Worm (Caenorhabditis elegans) whole organism, L2 larva: ENCODE results near the gene Y32G9A.12.

Experiments
- C34F6.9 ChIP-seq: fragments of 150-350 bp; optimal IDR thresholded peaks from 2 replicates; lab custom pipeline; 2014; ENCODE audit warnings: missing biosample characterization, missing genetic modification characterization
- F13H6.1 ChIP-seq: sonication (generic microtip); optimal IDR thresholded peaks from 2 replicates; lab custom pipeline; 2016; ENCODE audit warnings: missing genetic modification characterization, missing compliant biosample characterization
- R02D3.7 ChIP-seq: fragments of 150-350 bp; optimal IDR thresholded peaks from 2 replicates; lab custom pipeline; 2014; ENCODE audit warnings: missing biosample characterization, missing genetic modification characterization
- Y55F3AM.14 ChIP-seq: fragments of 200-800 bp; sonication (Bioruptor generic); optimal IDR thresholded peaks from 2 replicates; lab custom pipeline; 2018; ENCODE audit warnings: mild to moderate bottlenecking, missing genetic modification characterization, missing compliant biosample characterization
- ZK546.5 ChIP-seq: sonication (generic microtip); optimal IDR thresholded peaks from 2 replicates; lab custom pipeline; 2017; ENCODE audit warnings: missing biosample characterization, missing genetic modification characterization
- alr-1 ChIP-seq: fragments of 150-350 bp; optimal IDR thresholded peaks from 2 replicates; lab custom pipeline; 2014; ENCODE audit warnings: missing biosample characterization, missing genetic modification characterization
- aly-2 ChIP-seq: fragments of 150-350 bp; optimal IDR thresholded peaks from 2 replicates; lab custom pipeline; 2014; ENCODE audit warnings: missing biosample characterization, missing genetic modification characterization
- ama-1 ChIP-seq: fragments of 150-350 bp; optimal IDR thresholded peaks from 2 replicates; lab custom pipeline; 2018; ENCODE audit warnings: inconsistent platforms
- blmp-1 ChIP-seq: sonication (generic microtip); optimal IDR thresholded peaks from 2 replicates; lab custom pipeline; 2017; ENCODE audit warnings: missing genetic modification characterization, mild to moderate bottlenecking, missing compliant biosample characterization, antibody characterized with exemption, moderate library complexity; ENCODE audit not compliant: insufficient read depth
- ceh-16 ChIP-seq: fragments of 150-350 bp; optimal IDR thresholded peaks from 2 replicates; lab custom pipeline; 2014; ENCODE audit warnings: missing biosample characterization, missing genetic modification characterization
- ceh-82 ChIP-seq: fragments of 150-350 bp; optimal IDR thresholded peaks from 2 replicates; lab custom pipeline; 2014; ENCODE audit warnings: missing biosample characterization, missing genetic modification characterization
- crh-2 ChIP-seq: sonication (generic microtip); optimal IDR thresholded peaks from 2 replicates; lab custom pipeline; 2017; ENCODE audit warnings: missing biosample characterization, missing genetic modification characterization
- dmd-4 ChIP-seq: sonication (generic microtip); optimal IDR thresholded peaks from 2 replicates; lab custom pipeline; 2017; ENCODE audit warnings: missing biosample characterization, missing genetic modification characterization
- egl-27 ChIP-seq: sonication (generic microtip); optimal IDR thresholded peaks from 3 replicates; lab custom pipeline; 2017; ENCODE audit warnings: missing biosample characterization, missing genetic modification reagents, missing genetic modification characterization
- elt-1 ChIP-seq: fragments of 150-350 bp; optimal IDR thresholded peaks from 2 replicates; lab custom pipeline; 2014; ENCODE audit warnings: missing biosample characterization, missing genetic modification characterization
- elt-3 ChIP-seq: sonication (generic microtip); optimal IDR thresholded peaks from 2 replicates; lab custom pipeline; 2017; ENCODE audit warnings: missing biosample characterization, missing genetic modification characterization
- fos-1 ChIP-seq: fragments of 150-350 bp; optimal IDR thresholded peaks from 2 replicates; lab custom pipeline; 2014; ENCODE audit warnings: missing biosample characterization, missing genetic modification characterization
- gmeb-1 ChIP-seq: fragments of 150-350 bp; optimal IDR thresholded peaks from 2 replicates; lab custom pipeline; 2014; ENCODE audit warnings: missing biosample characterization, missing genetic modification characterization
- lin-11 ChIP-seq: fragments of 150-350 bp; sonication (generic microtip); optimal IDR thresholded peaks from 2 replicates; lab custom pipeline; 2014; ENCODE audit warnings: missing biosample characterization, missing genetic modification characterization, inconsistent platforms, mixed read lengths
- lin-13 ChIP-seq: fragments of 150-350 bp; optimal IDR thresholded peaks from 2 replicates; lab custom pipeline; 2014; ENCODE audit warnings: missing biosample characterization, missing genetic modification reagents, missing genetic modification characterization
- lin-39 ChIP-seq: fragments of 150-350 bp; optimal IDR thresholded peaks from 2 replicates; lab custom pipeline; 2014; ENCODE audit warnings: missing biosample characterization, missing genetic modification reagents, missing genetic modification characterization
- lsy-2 ChIP-seq, 2 experiments: fragments of 150-350 bp in 1 of 2; sonication (generic microtip) in 1 of 2; optimal IDR thresholded peaks; 2 replicates each; lab custom pipeline; 2014 to 2017; ENCODE audit warnings: missing biosample characterization in 2 of 2, missing genetic modification characterization in 2 of 2
- mab-5 ChIP-seq: fragments of 150-350 bp; optimal IDR thresholded peaks from 2 replicates; lab custom pipeline; 2014; ENCODE audit warnings: missing biosample characterization, missing genetic modification characterization
- mbf-1 ChIP-seq: sonication (generic microtip); optimal IDR thresholded peaks from 2 replicates; lab custom pipeline; 2017; ENCODE audit warnings: missing biosample characterization, missing genetic modification characterization
- mdl-1 ChIP-seq, 2 experiments: fragments of 150-350 bp in 1 of 2; sonication (generic microtip) in 1 of 2; optimal IDR thresholded peaks; 2 replicates each; lab custom pipeline; 2017; ENCODE audit warnings: missing biosample characterization in 2 of 2, missing genetic modification characterization in 2 of 2
- nhr-10 ChIP-seq: sonication (generic microtip); optimal IDR thresholded peaks from 2 replicates; lab custom pipeline; 2017; ENCODE audit warnings: missing biosample characterization, missing genetic modification characterization
- nhr-11 ChIP-seq: fragments of 150-350 bp; optimal IDR thresholded peaks from 2 replicates; lab custom pipeline; 2014; ENCODE audit warnings: missing biosample characterization, missing genetic modification characterization
- nhr-12 ChIP-seq: fragments of 150-350 bp; optimal IDR thresholded peaks from 2 replicates; lab custom pipeline; 2014; ENCODE audit warnings: missing biosample characterization, missing genetic modification characterization
- nhr-129 ChIP-seq: fragments of 150-350 bp; optimal IDR thresholded peaks from 2 replicates; lab custom pipeline; 2014; ENCODE audit warnings: missing biosample characterization, missing genetic modification characterization
- nhr-21 ChIP-seq: fragments of 150-350 bp; optimal IDR thresholded peaks from 2 replicates; lab custom pipeline; 2014; ENCODE audit warnings: missing biosample characterization, missing genetic modification characterization
- nhr-23 ChIP-seq: fragments of 150-350 bp; optimal IDR thresholded peaks from 2 replicates; lab custom pipeline; 2014; ENCODE audit warnings: missing biosample characterization, missing genetic modification reagents, missing genetic modification characterization
- nhr-237 ChIP-seq: fragments of 150-350 bp; optimal IDR thresholded peaks from 2 replicates; lab custom pipeline; 2014; ENCODE audit warnings: missing biosample characterization, missing genetic modification characterization
- nhr-25 ChIP-seq: fragments of 150-350 bp; sonication (generic microtip); optimal IDR thresholded peaks from 3 replicates; lab custom pipeline; 2014; ENCODE audit warnings: missing biosample characterization, missing genetic modification characterization
- nhr-6 ChIP-seq: fragments of 150-350 bp; optimal IDR thresholded peaks from 2 replicates; lab custom pipeline; 2014; ENCODE audit warnings: missing biosample characterization, missing genetic modification characterization
- nhr-77 ChIP-seq: fragments of 150-350 bp; optimal IDR thresholded peaks from 2 replicates; lab custom pipeline; 2014; ENCODE audit warnings: missing biosample characterization, missing genetic modification characterization
- peb-1 ChIP-seq: fragments of 150-350 bp; optimal IDR thresholded peaks from 2 replicates; lab custom pipeline; 2014; ENCODE audit warnings: missing biosample characterization, missing genetic modification characterization
- sem-4 ChIP-seq: fragments of 150-350 bp; optimal IDR thresholded peaks from 2 replicates; lab custom pipeline; 2014; ENCODE audit warnings: missing biosample characterization, missing genetic modification reagents, missing genetic modification characterization
- skn-1 ChIP-seq: sonication (generic microtip); optimal IDR thresholded peaks from 2 replicates; lab custom pipeline; 2017; ENCODE audit warnings: missing biosample characterization, missing genetic modification characterization
- sma-3 ChIP-seq: sonication (generic microtip); optimal IDR thresholded peaks from 2 replicates; lab custom pipeline; 2016; ENCODE audit warnings: missing genetic modification reagents, missing genetic modification characterization, missing compliant biosample characterization
- sma-9 ChIP-seq, 2 experiments: fragments of 150-350 bp in 1 of 2; sonication (generic microtip) in 1 of 2; optimal IDR thresholded peaks; 2 replicates each; lab custom pipeline; 2014 to 2016; ENCODE audit warnings: missing genetic modification characterization in 2 of 2, mild to moderate bottlenecking in 1 of 2, missing biosample characterization in 1 of 2, missing compliant biosample characterization in 1 of 2, missing genetic modification reagents in 1 of 2, moderate library complexity in 1 of 2
- snpc-4 ChIP-seq: fragments of 150-350 bp; optimal IDR thresholded peaks from 2 replicates; lab custom pipeline; 2014; ENCODE audit warnings: missing biosample characterization, missing genetic modification characterization
- unc-39 ChIP-seq: fragments of 150-350 bp; optimal IDR thresholded peaks from 2 replicates; lab custom pipeline; 2014; ENCODE audit warnings: missing biosample characterization, missing genetic modification characterization
- unc-55 ChIP-seq: fragments of 150-350 bp; sonication (generic microtip); optimal IDR thresholded peaks from 3 replicates; lab custom pipeline; 2014; ENCODE audit warnings: missing biosample characterization, missing genetic modification reagents, missing genetic modification characterization
- unc-62 ChIP-seq: fragments of 150-350 bp; optimal IDR thresholded peaks from 2 replicates; lab custom pipeline; 2014; ENCODE audit warnings: missing biosample characterization, missing genetic modification reagents, missing genetic modification characterization
- zag-1 ChIP-seq: fragments of 150-350 bp; optimal IDR thresholded peaks from 2 replicates; lab custom pipeline; 2014; ENCODE audit warnings: missing biosample characterization, missing genetic modification characterization
- ztf-1 ChIP-seq: fragments of 200-800 bp; sonication (Bioruptor generic); conservative IDR thresholded peaks from 2 replicates; pipeline ENCODE4 v1.3.6; 2022; ENCODE audit warnings: missing genetic modification characterization, missing compliant biosample characterization
- ztf-11 ChIP-seq: sonication (generic microtip); optimal IDR thresholded peaks from 2 replicates; lab custom pipeline; 2017; ENCODE audit warnings: missing biosample characterization, missing genetic modification characterization
- ztf-4 ChIP-seq: fragments of 150-350 bp; optimal IDR thresholded peaks from 2 replicates; lab custom pipeline; 2014; ENCODE audit warnings: missing biosample characterization, missing genetic modification characterization

Gene Y32G9A.12

DNA sequence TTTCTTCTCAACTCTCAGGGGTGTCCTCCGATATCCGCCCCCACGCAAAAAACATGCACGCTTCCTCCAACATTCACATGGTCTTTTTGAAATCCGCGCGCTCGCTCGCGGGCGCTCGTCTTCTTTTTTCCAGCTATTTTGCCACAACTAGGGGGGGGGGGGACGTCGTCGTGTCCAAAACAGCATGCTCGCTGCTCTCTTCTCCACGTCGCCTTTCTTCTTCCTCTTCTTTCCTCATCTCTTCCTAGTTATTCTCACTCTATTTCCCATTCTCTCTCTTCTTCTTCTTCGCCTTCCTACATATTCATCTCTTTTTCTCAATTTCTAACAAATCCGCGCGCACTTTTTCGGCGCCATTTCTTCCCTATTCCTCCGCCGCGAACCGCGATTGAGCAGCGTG, 23.5 kb upstream of the Y32G9A.12 start:
- no peak for TF ChIP-seq R02D3.7 (tag; lab: Kevin White, UChicago)
- TF ChIP-seq ceh-16 (tag; lab: Kevin White, UChicago), result no peak
- TF ChIP-seq crh-2 (tag; lab: Kevin White, UChicago), result peak; percentile 46
- TF ChIP-seq zag-1, result peak; percentile 38
- TF ChIP-seq ceh-82 (tag; lab: Kevin White, UChicago), result no peak
- TF ChIP-seq alr-1 (tag; lab: Kevin White, UChicago), result no peak
- no peak for TF ChIP-seq mbf-1
- peak in 1 of 2 experiments; percentile 62 for TF ChIP-seq mdl-1 (tag; optimal IDR thresholded peaks at IDR 0.05; lab: Kevin White, UChicago)
- TF ChIP-seq unc-39, result no peak
- TF ChIP-seq unc-62 (GFP tag; lab: Kevin White, UChicago), result no peak
- no peak for TF ChIP-seq elt-1
- TF ChIP-seq snpc-4 (tag; lab: Kevin White, UChicago), result no peak
- TF ChIP-seq sma-3 (GFP tag; lab: Kevin White, UChicago), result no peak
- no peak for TF ChIP-seq sem-4 (tag; lab: Kevin White, UChicago)
- no peak for TF ChIP-seq lin-39
- peak; percentile 52 for TF ChIP-seq lin-11
- no peak for TF ChIP-seq nhr-25 (tag; lab: Kevin White, UChicago)
- no peak for TF ChIP-seq gmeb-1 (tag; lab: Kevin White, UChicago)
- TF ChIP-seq nhr-6 (tag; lab: Kevin White, UChicago), result no peak
- TF ChIP-seq nhr-10 (tag; lab: Kevin White, UChicago), result no peak
- TF ChIP-seq skn-1 (tag; lab: Kevin White, UChicago), result no peak
- TF ChIP-seq nhr-237 (tag; lab: Kevin White, UChicago), result no peak
- TF ChIP-seq peb-1 (tag; lab: Kevin White, UChicago), result no peak
- TF ChIP-seq Y55F3AM.14 (GFP tag; lab: Kevin White, UChicago), result no peak
- no peak for TF ChIP-seq ztf-11 (tag; lab: Kevin White, UChicago)
- TF ChIP-seq elt-3 (tag; lab: Kevin White, UChicago), result no peak
- no peak for TF ChIP-seq ztf-1 (GFP tag; lab: Robert Waterston, UW)
- peak; percentile 69 for TF ChIP-seq F13H6.1 (tag; lab: Kevin White, UChicago)
- peak; percentile 27 for TF ChIP-seq lin-13
- no peak for TF ChIP-seq fos-1
- TF ChIP-seq nhr-77, result no peak
- TF ChIP-seq nhr-11 (tag; lab: Kevin White, UChicago), result no peak
- TF ChIP-seq aly-2, result no peak
- TF ChIP-seq nhr-23 (tag; lab: Kevin White, UChicago), result no peak
- TF ChIP-seq dmd-4 (tag; lab: Kevin White, UChicago), result no peak
- no peak for TF ChIP-seq mab-5 (tag; lab: Kevin White, UChicago)
- peak; percentile 62 for TF ChIP-seq sma-9 (GFP tag; optimal IDR thresholded peaks at IDR 0.05; lab: Kevin White, UChicago)
- TF ChIP-seq sma-9 (tag; optimal IDR thresholded peaks at IDR 0.05; lab: Kevin White, UChicago), result no peak
- TF ChIP-seq ama-1 (lab: Kevin White, UChicago), result no peak
- TF ChIP-seq egl-27, result no peak
- TF ChIP-seq ztf-4 (tag; lab: Kevin White, UChicago), result no peak
- no peak for TF ChIP-seq nhr-21
- peak; percentile 59 for TF ChIP-seq unc-55
- TF ChIP-seq lsy-2 (tag; optimal IDR thresholded peaks at IDR 0.05; lab: Kevin White, UChicago), result peak in 1 of 2 experiments; percentile 34
- TF ChIP-seq blmp-1, result no peak
- no peak for TF ChIP-seq nhr-12
- no peak for TF ChIP-seq ZK546.5 (tag; lab: Kevin White, UChicago)
- peak; percentile 28 for TF ChIP-seq nhr-129
- TF ChIP-seq C34F6.9 (tag; lab: Kevin White, UChicago), result peak; percentile 55
- TF ChIP-seq, all 48 proteins: peak for 11
